Worm (Caenorhabditis elegans) whole organism, young adult: ENCODE results near the gene C26G2.2.

ENCODE experiments used
- F49E8.2 ChIP-seq: sonication (generic microtip); optimal IDR thresholded peaks from 3 replicates; lab custom pipeline; 2017; ENCODE audit warnings: missing genetic modification characterization, mild to moderate bottlenecking, missing compliant biosample characterization, antibody characterized with exemption, moderate library complexity; ENCODE audit not compliant: insufficient read depth
- K11D2.4 ChIP-seq: fragments of 200-800 bp; sonication (Bioruptor generic); IDR thresholded peaks from 2 replicates; pipeline ENCODE4 v1.3.6; 2022; ENCODE audit warnings: missing genetic modification reagents, missing genetic modification characterization, missing compliant biosample characterization
- atf-7 ChIP-seq: sonication (generic microtip); optimal IDR thresholded peaks from 2 replicates; lab custom pipeline; 2017; ENCODE audit warnings: mild to moderate bottlenecking, missing genetic modification characterization, missing compliant biosample characterization
- hlh-26 ChIP-seq: fragments of 200-800 bp; sonication (Bioruptor generic); conservative IDR thresholded peaks from 2 replicates; pipeline ENCODE4 v1.3.6; 2022; ENCODE audit warnings: missing genetic modification reagents, missing genetic modification characterization, missing compliant biosample characterization
- lsl-1 ChIP-seq: fragments of 200-800 bp; sonication (Bioruptor generic); optimal IDR thresholded peaks from 2 replicates; lab custom pipeline; 2018; ENCODE audit warnings: mild to moderate bottlenecking, missing genetic modification characterization, moderate library complexity, missing compliant biosample characterization
- nhr-179 ChIP-seq: sonication (generic microtip); optimal IDR thresholded peaks from 2 replicates; lab custom pipeline; 2016; ENCODE audit warnings: mild to moderate bottlenecking, missing genetic modification characterization, missing compliant biosample characterization
- pha-4 ChIP-seq: fragments of 150-350 bp; sonication (generic microtip); optimal IDR thresholded peaks from 2 replicates; lab custom pipeline; 2014; ENCODE audit warnings: missing biosample characterization, missing genetic modification reagents, missing genetic modification characterization
- rcor-1 ChIP-seq: fragments of 200-800 bp; sonication (Bioruptor generic); IDR thresholded peaks from 2 replicates; pipeline ENCODE4 v1.3.6; 2022; ENCODE audit warnings: missing genetic modification reagents, missing genetic modification characterization, missing compliant biosample characterization
- snpc-4 ChIP-seq, 5 experiments: fragments of 150-350 bp in 1 of 5; sonication (generic microtip) in 4 of 5; optimal IDR thresholded peaks; 2 replicates each; lab custom pipeline; 2014 to 2018; ENCODE audit warnings: missing genetic modification characterization in 5 of 5, missing biosample characterization in 3 of 5, antibody characterized with exemption in 2 of 5, mild to moderate bottlenecking in 2 of 5, missing compliant biosample characterization in 2 of 5, missing genotype in 2 of 5, moderate library complexity in 2 of 5, missing genetic modification reagents in 1 of 5
- tbp1 ChIP-seq: fragments of 200-800 bp; sonication (Bioruptor generic); optimal IDR thresholded peaks from 2 replicates; lab custom pipeline; 2018; ENCODE audit warnings: mild to moderate bottlenecking, missing genetic modification characterization, missing compliant biosample characterization
- tbx-9 ChIP-seq: sonication (generic microtip); optimal IDR thresholded peaks from 2 replicates; lab custom pipeline; 2016; ENCODE audit warnings: borderline replicate concordance, missing genetic modification characterization, inconsistent platforms, missing compliant biosample characterization
- unc-130 ChIP-seq: sonication (generic microtip); optimal IDR thresholded peaks from 2 replicates; lab custom pipeline; 2016; ENCODE audit warnings: missing genetic modification reagents, missing genetic modification characterization, missing compliant biosample characterization
- unc-62 ChIP-seq: fragments of 150-350 bp; optimal IDR thresholded peaks from 2 replicates; lab custom pipeline; 2014; ENCODE audit warnings: missing biosample characterization, missing genetic modification reagents, missing genetic modification characterization
- ztf-6 ChIP-seq: fragments of 200-800 bp; sonication (Bioruptor generic); IDR thresholded peaks from 2 replicates; pipeline ENCODE4 v1.3.6; 2022; ENCODE audit warnings: missing genetic modification reagents, missing genetic modification characterization, missing compliant biosample characterization

ce11 chrX:14692905-14693304, 28.8 kb downstream of the C26G2.2 start, which contains the start of gene sox-3:
- TF ChIP-seq ztf-6 (GFP tag; lab: Robert Waterston, UW), result no peak
- TF ChIP-seq rcor-1 (GFP tag; lab: Robert Waterston, UW), result no peak
- no peak for TF ChIP-seq nhr-179 (tag; lab: Kevin White, UChicago)
- no peak for TF ChIP-seq snpc-4 (GFP tag; optimal IDR thresholded peaks at IDR 0.05; lab: Kevin White, UChicago)
- TF ChIP-seq snpc-4 (tag; optimal IDR thresholded peaks at IDR 0.05; lab: Kevin White, UChicago), result no peak
- TF ChIP-seq tbx-9 (tag; lab: Kevin White, UChicago), result no peak
- no peak for TF ChIP-seq pha-4 (tag; lab: Kevin White, UChicago)
- no peak for TF ChIP-seq hlh-26 (GFP tag; lab: Robert Waterston, UW)
- no peak for TF ChIP-seq lsl-1
- TF ChIP-seq atf-7, result no peak
- TF ChIP-seq K11D2.4 (GFP tag; lab: Robert Waterston, UW), result no peak
- TF ChIP-seq F49E8.2 (tag; lab: Kevin White, UChicago), result no peak
- no peak for TF ChIP-seq unc-130 (GFP tag; lab: Kevin White, UChicago)
- TF ChIP-seq unc-62, result no peak
- no peak for TF ChIP-seq tbp1 (GFP tag; lab: Kevin White, UChicago)
